Fruit fly (Drosophila melanogaster) whole organism, embryonic: ENCODE results near the gene Nasp.

ENCODE experiments used
- Ada2b ChIP-seq: fragments of 200-800 bp; sonication (Bioruptor generic); IDR thresholded peaks from 2 replicates; pipeline ENCODE4 v1.3.6; 2022; ENCODE audit warnings: missing biosample characterization, missing genetic modification characterization
- Blimp-1 ChIP-seq: fragments of 200-800 bp; sonication (Bioruptor generic); optimal IDR thresholded peaks from 3 replicates; lab custom pipeline; 2018; ENCODE audit warnings: missing biosample characterization, missing genetic modification characterization, mild to moderate bottlenecking, moderate library complexity, missing genetic modification reagents
- C15 ChIP-seq: fragments of 200-800 bp; sonication (Bioruptor generic); IDR thresholded peaks from 3 replicates; pipeline ENCODE4 v1.3.6; 2022; ENCODE audit warnings: missing biosample characterization, missing genetic modification characterization
- CG10147 ChIP-seq: fragments of 200-800 bp; sonication (Bioruptor generic); optimal IDR thresholded peaks from 2 replicates; lab custom pipeline; 2019; ENCODE audit warnings: missing biosample characterization, mild to moderate bottlenecking, missing genetic modification characterization, moderate library complexity
- CG10543 ChIP-seq: fragments of 200-800 bp; sonication (Bioruptor generic); optimal IDR thresholded peaks from 3 replicates; lab custom pipeline; 2017; ENCODE audit warnings: missing biosample characterization, mild to moderate bottlenecking, missing genetic modification characterization, moderate library complexity
- CG16813 ChIP-seq: fragments of 200-800 bp; sonication (Bioruptor generic); IDR thresholded peaks from 3 replicates; pipeline ENCODE4 v1.3.6; 2022; ENCODE audit warnings: missing biosample characterization, missing genetic modification characterization; ENCODE audit not compliant: partially characterized antibody
- CG17359 ChIP-seq: fragments of 200-800 bp; sonication (Bioruptor generic); optimal IDR thresholded peaks from 3 replicates; lab custom pipeline; 2018; ENCODE audit warnings: missing biosample characterization, mild to moderate bottlenecking, missing genetic modification characterization, moderate library complexity
- CG18011 ChIP-seq: fragments of 200-800 bp; sonication (Bioruptor generic); optimal IDR thresholded peaks from 2 replicates; lab custom pipeline; 2017; ENCODE audit warnings: missing biosample characterization, missing genetic modification characterization, mild to moderate bottlenecking, moderate library complexity, missing genotype
- CG18599 ChIP-seq: fragments of 200-800 bp; sonication (Bioruptor generic); optimal IDR thresholded peaks from 3 replicates; lab custom pipeline; 2017; ENCODE audit warnings: missing biosample characterization, missing genetic modification characterization, mild to moderate bottlenecking, moderate library complexity, missing genetic modification reagents
- CG3281 ChIP-seq: fragments of 200-800 bp; sonication (Bioruptor generic); optimal IDR thresholded peaks from 3 replicates; lab custom pipeline; 2017; ENCODE audit warnings: missing biosample characterization, mild to moderate bottlenecking, missing genetic modification characterization
- CG4424 ChIP-seq: fragments of 200-800 bp; sonication (Bioruptor generic); optimal IDR thresholded peaks from 3 replicates; lab custom pipeline; 2016; ENCODE audit warnings: missing biosample characterization, missing genetic modification characterization
- CG4617 ChIP-seq: fragments of 200-800 bp; sonication (Bioruptor generic); optimal IDR thresholded peaks from 3 replicates; lab custom pipeline; 2016; ENCODE audit warnings: missing biosample characterization, missing genetic modification characterization, borderline replicate concordance
- CG4730 ChIP-seq: fragments of 200-800 bp; sonication (Bioruptor generic); IDR thresholded peaks from 2 replicates; pipeline ENCODE4 v1.3.6; 2022; ENCODE audit warnings: missing biosample characterization, missing genetic modification characterization
- CG6689 ChIP-seq: fragments of 200-800 bp; sonication (Bioruptor generic); IDR thresholded peaks from 2 replicates; pipeline ENCODE4 v1.3.6; 2022; ENCODE audit warnings: missing biosample characterization, missing genetic modification characterization
- CG7786 ChIP-seq: fragments of 200-800 bp; sonication (Bioruptor generic); optimal IDR thresholded peaks from 2 replicates; lab custom pipeline; 2016; ENCODE audit warnings: missing biosample characterization, missing genetic modification characterization
- CG9437 ChIP-seq: fragments of 200-800 bp; sonication (Bioruptor generic); optimal IDR thresholded peaks from 2 replicates; lab custom pipeline; 2018; ENCODE audit warnings: missing biosample characterization, mild to moderate bottlenecking, missing genetic modification characterization
- Dbx ChIP-seq: fragments of 200-800 bp; sonication (Bioruptor generic); IDR thresholded peaks from 3 replicates; pipeline ENCODE4 v1.3.6; 2022; ENCODE audit warnings: missing biosample characterization, missing genetic modification characterization
- Dip3 ChIP-seq: fragments of 200-800 bp; sonication (Bioruptor generic); optimal IDR thresholded peaks from 3 replicates; lab custom pipeline; 2016; ENCODE audit warnings: missing biosample characterization, missing genetic modification characterization
- Drgx ChIP-seq: fragments of 200-800 bp; sonication (Bioruptor generic); IDR thresholded peaks from 2 replicates; pipeline ENCODE4 v1.3.6; 2022; ENCODE audit warnings: missing biosample characterization, missing genetic modification characterization
- E2f1 ChIP-seq: fragments of 200-800 bp; sonication (Bioruptor generic); IDR thresholded peaks from 2 replicates; pipeline ENCODE4 v1.3.6; 2022; ENCODE audit warnings: missing biosample characterization, missing genetic modification characterization
- ERR ChIP-seq: fragments of 200-800 bp; sonication (Bioruptor generic); optimal IDR thresholded peaks from 2 replicates; lab custom pipeline; 2016; ENCODE audit warnings: missing biosample characterization, missing genetic modification characterization
- H15 ChIP-seq: fragments of 200-800 bp; sonication (Bioruptor generic); IDR thresholded peaks from 3 replicates; pipeline ENCODE4 v1.3.6; 2022; ENCODE audit warnings: missing biosample characterization, missing genetic modification characterization
- Hr78 ChIP-seq, 2 experiments: fragments of 200-800 bp in 1 of 2; fragments of >200 bp in 1 of 2; sonication (Bioruptor generic) in 1 of 2; optimal IDR thresholded peaks; 2 replicates each; lab custom pipeline; 2017 to 2019; ENCODE audit warnings: missing biosample characterization in 2 of 2, missing genetic modification characterization in 2 of 2, mild to moderate bottlenecking in 1 of 2, moderate library complexity in 1 of 2
- Mad ChIP-seq: fragments of 200-800 bp; sonication (Bioruptor generic); optimal IDR thresholded peaks from 2 replicates; lab custom pipeline; 2016; ENCODE audit warnings: missing biosample characterization, missing genetic modification characterization
- Max ChIP-seq: fragments of 200-800 bp; sonication (Bioruptor generic); optimal IDR thresholded peaks from 2 replicates; lab custom pipeline; 2016; ENCODE audit warnings: missing biosample characterization, mild to moderate bottlenecking, missing genetic modification characterization
- Meics ChIP-seq: fragments of 200-800 bp; sonication (Bioruptor generic); optimal IDR thresholded peaks from 2 replicates; lab custom pipeline; 2017; ENCODE audit warnings: missing biosample characterization, mild to moderate bottlenecking, missing genetic modification characterization
- NC2α ChIP-seq: fragments of 200-800 bp; sonication (Bioruptor generic); optimal IDR thresholded peaks from 2 replicates; lab custom pipeline; 2016; ENCODE audit warnings: missing biosample characterization, missing genetic modification characterization
- NK7.1 ChIP-seq: fragments of 200-800 bp; sonication (Bioruptor generic); optimal IDR thresholded peaks from 3 replicates; lab custom pipeline; 2016; ENCODE audit warnings: missing biosample characterization, missing genetic modification characterization
- Nf-YA ChIP-seq: fragments of 200-800 bp; sonication (Bioruptor generic); IDR thresholded peaks from 2 replicates; pipeline ENCODE4 v1.3.6; 2022; ENCODE audit warnings: missing biosample characterization, missing genetic modification characterization
- PHDP ChIP-seq: fragments of 200-800 bp; sonication (Bioruptor generic); optimal IDR thresholded peaks from 3 replicates; lab custom pipeline; 2018; ENCODE audit warnings: missing biosample characterization, mild to moderate bottlenecking, missing genetic modification characterization, moderate library complexity
- Ptx1 ChIP-seq: fragments of 200-800 bp; sonication (Bioruptor generic); IDR thresholded peaks from 2 replicates; pipeline ENCODE4 v1.3.6; 2022; ENCODE audit warnings: missing biosample characterization, missing genetic modification characterization
- Sry-δ ChIP-seq: fragments of 200-800 bp; sonication (Bioruptor generic); optimal IDR thresholded peaks from 2 replicates; lab custom pipeline; 2016; ENCODE audit warnings: missing biosample characterization, missing genetic modification characterization
- Ssrp ChIP-seq: fragments of 200-800 bp; sonication (Bioruptor generic); optimal IDR thresholded peaks from 2 replicates; lab custom pipeline; 2018; ENCODE audit warnings: missing biosample characterization, mild to moderate bottlenecking, missing genetic modification characterization, moderate library complexity
- Xrp1 ChIP-seq: fragments of 200-800 bp; sonication (Bioruptor generic); IDR thresholded peaks from 2 replicates; pipeline ENCODE4 v1.3.6; 2022; ENCODE audit warnings: missing biosample characterization, missing genetic modification characterization
- amos ChIP-seq: fragments of 200-800 bp; sonication (Bioruptor generic); IDR thresholded peaks from 2 replicates; pipeline ENCODE4 v1.3.6; 2022; ENCODE audit warnings: missing biosample characterization, missing genetic modification characterization; ENCODE audit not compliant: partially characterized antibody
- bcd ChIP-seq: fragments of 200-800 bp; sonication (Bioruptor generic); optimal IDR thresholded peaks from 2 replicates; lab custom pipeline; 2017; ENCODE audit warnings: missing biosample characterization, mild to moderate bottlenecking, missing genetic modification characterization
- br ChIP-seq: fragments of >200 bp; optimal IDR thresholded peaks from 2 replicates; lab custom pipeline; 2017
- dan ChIP-seq: fragments of 200-800 bp; sonication (Bioruptor generic); IDR thresholded peaks from 2 replicates; pipeline ENCODE4 v1.3.6; 2022; ENCODE audit warnings: missing biosample characterization, missing genetic modification characterization
- dpn ChIP-seq, 2 experiments: fragments of 200-800 bp; sonication (Bioruptor generic); optimal IDR thresholded peaks; 3 replicates each; lab custom pipeline; 2016; ENCODE audit warnings: missing biosample characterization in 2 of 2, missing genetic modification characterization in 2 of 2
- ems ChIP-seq: fragments of 200-800 bp; sonication (Bioruptor generic); optimal IDR thresholded peaks from 3 replicates; lab custom pipeline; 2016; ENCODE audit warnings: missing biosample characterization, missing genetic modification characterization
- exex ChIP-seq: fragments of 200-800 bp; sonication (Bioruptor generic); optimal IDR thresholded peaks from 4 replicates; lab custom pipeline; 2018; ENCODE audit warnings: missing biosample characterization, mild to moderate bottlenecking, missing genetic modification characterization, moderate library complexity
- fd3F ChIP-seq: fragments of 200-800 bp; sonication (Bioruptor generic); optimal IDR thresholded peaks from 2 replicates; lab custom pipeline; 2018; ENCODE audit warnings: missing biosample characterization, mild to moderate bottlenecking, missing genetic modification characterization, moderate library complexity
- gce ChIP-seq: fragments of 200-800 bp; sonication (Bioruptor generic); IDR thresholded peaks from 3 replicates; pipeline ENCODE4 v1.3.6; 2022; ENCODE audit warnings: missing biosample characterization, missing genetic modification characterization
- hkb ChIP-seq, 2 experiments: fragments of 200-800 bp in 1 of 2; fragments of >200 bp in 1 of 2; sonication (Bioruptor generic) in 1 of 2; IDR thresholded peaks in 1 of 2; optimal IDR thresholded peaks in 1 of 2; 2 replicates each; pipeline versions ENCODE4 v1.3.6 to Lab custom; 2017 to 2022; ENCODE audit warnings: missing biosample characterization in 1 of 2, missing genetic modification characterization in 1 of 2
- hth ChIP-seq: fragments of >200 bp; optimal IDR thresholded peaks from 2 replicates; lab custom pipeline; 2017; ENCODE audit warnings: inconsistent platforms
- pan ChIP-seq, 4 experiments: fragments of >200 bp in 3 of 4; fragments of 200-800 bp in 1 of 4; sonication (Bioruptor generic) in 1 of 4; optimal IDR thresholded peaks in 3 of 4; IDR thresholded peaks in 1 of 4; 2 replicates each; pipeline versions ENCODE4 v1.3.6 to Lab custom; 2017 to 2022; ENCODE audit warnings: missing biosample characterization in 2 of 4, missing genetic modification characterization in 2 of 4, mixed read lengths in 1 of 4
- row ChIP-seq: fragments of 200-800 bp; sonication (Bioruptor generic); IDR thresholded peaks from 3 replicates; pipeline ENCODE4 v1.3.6; 2022; ENCODE audit warnings: missing biosample characterization, missing genetic modification characterization
- sug ChIP-seq: fragments of 200-800 bp; optimal IDR thresholded peaks from 2 replicates; lab custom pipeline; 2019; ENCODE audit warnings: missing biosample characterization, mild to moderate bottlenecking, missing genetic modification characterization, moderate library complexity
- tin ChIP-seq: fragments of 200-800 bp; sonication (Bioruptor generic); optimal IDR thresholded peaks from 3 replicates; lab custom pipeline; 2016; ENCODE audit warnings: missing biosample characterization, missing genetic modification characterization
- vvl ChIP-seq: fragments of 200-800 bp; sonication (Bioruptor generic); IDR thresholded peaks from 2 replicates; pipeline ENCODE4 v1.3.6; 2022; ENCODE audit warnings: missing biosample characterization, missing genetic modification characterization

Nasp gene

DNA sequence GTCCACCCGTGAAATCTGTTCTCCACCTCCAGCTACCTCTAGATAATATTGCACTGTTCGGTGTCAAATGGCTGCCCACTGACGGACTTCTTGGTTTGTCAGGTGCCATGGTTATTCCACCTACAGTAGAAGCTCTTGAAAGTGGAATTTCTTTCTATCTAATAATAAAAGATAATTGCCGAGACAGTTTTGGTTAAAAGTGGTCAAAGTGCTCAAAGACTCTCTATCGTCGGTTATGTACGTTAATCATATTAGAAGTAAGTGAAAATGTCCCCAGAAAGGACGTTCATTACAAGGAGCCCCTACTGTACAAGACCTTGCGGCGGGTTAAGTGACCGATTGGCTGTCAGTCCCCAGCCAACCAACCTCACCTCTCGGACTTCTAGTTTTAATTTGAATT lies 3.4 kb upstream of the Nasp start (continued):
- TF ChIP-seq ems (GFP tag; lab: Kevin White, UChicago) (peak; percentile 20), hkb (optimal IDR thresholded peaks at IDR 0.05; lab: Kevin White, UChicago) (no peak), hkb (GFP tag; IDR thresholded peaks at IDR 0.05; lab: Robert Waterston, UW) (peak; percentile 48; the same call in 1 of the 2 replicates), C15 (GFP tag; lab: Robert Waterston, UW) (0 out of 3 replicates have a peak, but pooled peaks have one; percentile 55), Max (peak; percentile 14), dpn (GFP tag; optimal IDR thresholded peaks at IDR 0.05; lab: Kevin White, UChicago) (peak in 1 of 2 experiments; percentile 50), amos (no peak), NK7.1 (GFP tag; lab: Kevin White, UChicago) (no peak), br (no peak), CG6689 (peak; percentile 61), Meics (GFP tag; lab: Kevin White, UChicago) (peak; percentile 35), CG4617 (no peak), PHDP (tag; lab: Kevin White, UChicago) (peak; percentile 52), hth (lab: Kevin White, UChicago) (no peak), CG4730 (0 out of 2 replicates have a peak, but pooled peaks have one; percentile 29), NC2α (GFP tag; lab: Kevin White, UChicago) (no peak), Blimp-1 (GFP tag; lab: Kevin White, UChicago) (peak; percentile 40), vvl (GFP tag; lab: Robert Waterston, UW) (peak; percentile 59), CG18599 (GFP tag; lab: Kevin White, UChicago) (peak; percentile 49), CG9437 (GFP tag; lab: Kevin White, UChicago) (peak; percentile 10), Mad (GFP tag; lab: Kevin White, UChicago) (peak; percentile 35), CG4424 (peak; percentile 39), bcd (GFP tag; lab: Kevin White, UChicago) (peak; percentile 10), Ptx1 (GFP tag; lab: Robert Waterston, UW) (peak; percentile 77), Nf-YA (GFP tag; lab: Robert Waterston, UW) (no peak), CG10543 (GFP tag; lab: Kevin White, UChicago) (peak; percentile 9), Dbx (GFP tag; lab: Robert Waterston, UW) (no peak), sug (tag; lab: Kevin White, UChicago) (peak; percentile 50), Drgx (GFP tag; lab: Robert Waterston, UW) (peak; percentile 66), CG17359 (tag; lab: Kevin White, UChicago) (peak; percentile 48), CG7786 (GFP tag; lab: Kevin White, UChicago) (peak; percentile 23), pan (optimal IDR thresholded peaks at IDR 0.05; lab: Kevin White, UChicago) (no peak), pan (GFP tag; optimal IDR thresholded peaks at IDR 0.05 in 1 of 2, IDR thresholded peaks at IDR 0.05 in 1 of 2) (peak in 1 of 2 experiments; percentile 48), exex (tag; lab: Kevin White, UChicago) (no peak), Hr78 (GFP tag; optimal IDR thresholded peaks at IDR 0.05; lab: Kevin White, UChicago) (no peak), dan (GFP tag; lab: Robert Waterston, UW) (no peak), Sry-δ (GFP tag; lab: Kevin White, UChicago) (no peak), E2f1 (GFP tag; lab: Robert Waterston, UW) (peak; percentile 59; the same call in 1 of the 2 replicates), Ada2b (peak; percentile 65), gce (GFP tag; lab: Robert Waterston, UW) (0 out of 3 replicates have a peak, but pooled peaks have one; percentile 14), ERR (GFP tag; lab: Kevin White, UChicago) (no peak), Ssrp (tag; lab: Kevin White, UChicago) (peak; percentile 25), row (GFP tag; lab: Robert Waterston, UW) (peak; percentile 85), CG18011 (GFP tag; lab: Kevin White, UChicago) (no peak), H15 (0 out of 3 replicates have a peak, but pooled peaks have one; percentile 21), Xrp1 (GFP tag; lab: Robert Waterston, UW) (peak; percentile 44), CG3281 (GFP tag; lab: Kevin White, UChicago) (peak; percentile 11), tin (GFP tag; lab: Kevin White, UChicago) (peak; percentile 22), CG16813 (GFP tag; lab: Robert Waterston, UW) (no peak), fd3F (peak; percentile 29), Dip3 (peak; percentile 53), CG10147 (no peak)
